Worm (Caenorhabditis elegans): ENCODE results near the gene dpy-6.

DNA sequence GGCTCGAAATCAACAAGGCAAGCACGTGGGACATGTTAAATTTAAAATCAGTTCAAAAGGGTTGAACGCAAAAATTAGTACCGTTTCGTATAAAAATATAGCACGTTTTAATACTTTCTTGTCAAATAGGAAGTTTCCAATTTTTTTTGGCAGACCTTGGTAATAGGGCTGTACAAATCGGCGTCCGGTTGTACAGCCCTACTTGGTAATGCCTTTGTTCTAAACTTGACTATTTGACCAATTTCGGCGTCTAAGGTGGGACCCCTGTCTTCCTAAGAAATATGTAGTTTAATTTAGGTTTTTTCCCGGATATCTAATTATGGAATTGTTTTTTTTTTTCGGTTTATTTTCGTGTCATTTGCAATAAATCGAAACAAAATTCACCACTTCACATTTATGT lies 25.9 kb downstream of the dpy-6 start:
- TF ChIP-seq med-1 (GFP tag; optimal IDR thresholded peaks at IDR 0.05; ENCODE audit: insufficient read depth): no peak
- no peak for TF ChIP-seq tab-1 (GFP tag; IDR thresholded peaks at IDR 0.05)
- TF ChIP-seq flt-1 (GFP tag; IDR thresholded peaks at IDR 0.05): no peak
- no peak for TF ChIP-seq ztf-29 (GFP tag; IDR thresholded peaks at IDR 0.05)
- no peak for TF ChIP-seq T22C8.4 (GFP tag; IDR thresholded peaks at IDR 0.05)
- no peak for TF ChIP-seq ztf-23 (GFP tag; IDR thresholded peaks at IDR 0.05)
